Worm (Caenorhabditis elegans): ENCODE data around the gene msp-55.
"Not testable (repeated sequence)": the region's sequence is repeated elsewhere in the genome, so short reads cannot be mapped to it uniquely, and the experiment has no call there.

DNA sequence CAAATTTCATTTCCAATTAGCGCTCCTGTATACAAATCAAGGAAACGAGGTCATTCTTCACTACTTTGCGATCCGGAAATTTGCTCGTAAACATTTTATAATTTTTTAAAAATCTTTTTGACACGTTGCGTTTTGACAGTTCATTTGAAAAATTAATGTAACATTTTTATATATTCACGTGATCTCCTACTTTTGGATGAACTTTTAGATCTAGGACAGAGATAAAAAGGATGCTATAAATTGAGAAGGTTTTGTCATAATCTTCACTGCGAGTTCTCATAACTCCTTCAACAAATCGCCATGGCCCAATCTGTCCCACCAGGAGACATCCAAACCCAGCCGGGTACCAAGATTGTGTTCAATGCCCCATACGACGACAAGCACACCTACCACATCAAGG, 6.5 kb upstream of the msp-55 start, which contains the start of gene msp-57:
- not testable (repeated sequence) for TF ChIP-seq W03F9.2, him-1 (tag; optimal IDR thresholded peaks at IDR 0.05)
